Fruit fly (Drosophila melanogaster) whole organism, embryonic: ENCODE results near the gene PXo.

ENCODE experiments used
- Adf1 ChIP-seq: fragments of 200-800 bp; sonication (Bioruptor generic); IDR thresholded peaks from 2 replicates; pipeline ENCODE4 v1.3.6; 2022; ENCODE audit warnings: missing biosample characterization, missing genetic modification characterization
- CG10543 ChIP-seq: fragments of 200-800 bp; sonication (Bioruptor generic); optimal IDR thresholded peaks from 3 replicates; lab custom pipeline; 2017; ENCODE audit warnings: missing biosample characterization, mild to moderate bottlenecking, missing genetic modification characterization, moderate library complexity
- CG11723 ChIP-seq: fragments of 200-800 bp; sonication (Bioruptor generic); optimal IDR thresholded peaks from 2 replicates; lab custom pipeline; 2017; ENCODE audit warnings: missing biosample characterization, mild to moderate bottlenecking, missing genetic modification characterization
- CG12071 ChIP-seq: fragments of 200-800 bp; sonication (Bioruptor generic); optimal IDR thresholded peaks from 3 replicates; lab custom pipeline; 2018; ENCODE audit warnings: missing biosample characterization, mild to moderate bottlenecking, missing genetic modification characterization
- CG12769 ChIP-seq: fragments of 200-800 bp; sonication (Bioruptor generic); optimal IDR thresholded peaks from 2 replicates; lab custom pipeline; 2019; ENCODE audit warnings: missing biosample characterization, mild to moderate bottlenecking, missing genetic modification characterization, moderate library complexity
- CG14965 ChIP-seq: fragments of 200-800 bp; sonication (Bioruptor generic); optimal IDR thresholded peaks from 2 replicates; lab custom pipeline; 2016; ENCODE audit warnings: missing biosample characterization, missing genetic modification characterization, borderline replicate concordance
- CG17829 ChIP-seq: fragments of 200-800 bp; optimal IDR thresholded peaks from 2 replicates; lab custom pipeline; 2019; ENCODE audit warnings: missing biosample characterization, mild to moderate bottlenecking, missing genetic modification characterization, moderate library complexity
- CG18599 ChIP-seq: fragments of 200-800 bp; sonication (Bioruptor generic); optimal IDR thresholded peaks from 3 replicates; lab custom pipeline; 2017; ENCODE audit warnings: missing biosample characterization, missing genetic modification characterization, mild to moderate bottlenecking, moderate library complexity, missing genetic modification reagents
- CG31441 ChIP-seq: fragments of 200-800 bp; sonication (Bioruptor generic); IDR thresholded peaks from 2 replicates; pipeline ENCODE4 v1.3.6; 2022; ENCODE audit warnings: missing biosample characterization, missing genetic modification characterization
- CG34376 ChIP-seq: fragments of 200-800 bp; sonication (Bioruptor generic); optimal IDR thresholded peaks from 2 replicates; lab custom pipeline; 2018; ENCODE audit warnings: missing biosample characterization, mild to moderate bottlenecking, missing genetic modification characterization
- CG4360 ChIP-seq: fragments of 200-800 bp; sonication (Bioruptor generic); IDR thresholded peaks from 2 replicates; pipeline ENCODE4 v1.3.6; 2022; ENCODE audit warnings: missing biosample characterization, missing genetic modification characterization
- CG4730 ChIP-seq: fragments of 200-800 bp; sonication (Bioruptor generic); IDR thresholded peaks from 2 replicates; pipeline ENCODE4 v1.3.6; 2022; ENCODE audit warnings: missing biosample characterization, missing genetic modification characterization
- CG4820 ChIP-seq: fragments of 200-800 bp; sonication (Bioruptor generic); optimal IDR thresholded peaks from 3 replicates; lab custom pipeline; 2016; ENCODE audit warnings: missing biosample characterization, missing genetic modification characterization
- CG6689 ChIP-seq: fragments of 200-800 bp; sonication (Bioruptor generic); IDR thresholded peaks from 2 replicates; pipeline ENCODE4 v1.3.6; 2022; ENCODE audit warnings: missing biosample characterization, missing genetic modification characterization
- CG6813 ChIP-seq: fragments of 200-800 bp; sonication (Bioruptor generic); optimal IDR thresholded peaks from 2 replicates; lab custom pipeline; 2017; ENCODE audit warnings: missing biosample characterization, missing genetic modification characterization, mild to moderate bottlenecking, moderate library complexity, missing genetic modification reagents
- CG8290 ChIP-seq, 3 experiments: fragments of 200-800 bp; sonication (Bioruptor generic); optimal IDR thresholded peaks; 2 replicates each; lab custom pipeline; 2016 to 2019; ENCODE audit warnings: missing biosample characterization in 3 of 3, missing genetic modification characterization in 3 of 3, mild to moderate bottlenecking in 2 of 3, moderate library complexity in 1 of 3
- CrebB ChIP-seq: fragments of 200-800 bp; sonication (Bioruptor generic); optimal IDR thresholded peaks from 3 replicates; lab custom pipeline; 2018; ENCODE audit warnings: missing biosample characterization, mild to moderate bottlenecking, missing genetic modification characterization
- Deaf1 ChIP-seq: fragments of 200-800 bp; optimal IDR thresholded peaks from 3 replicates; lab custom pipeline; 2019; ENCODE audit warnings: missing biosample characterization, mild to moderate bottlenecking, missing genetic modification characterization, moderate library complexity
- H15 ChIP-seq: fragments of 200-800 bp; sonication (Bioruptor generic); IDR thresholded peaks from 3 replicates; pipeline ENCODE4 v1.3.6; 2022; ENCODE audit warnings: missing biosample characterization, missing genetic modification characterization
- HmgZ ChIP-seq: fragments of 200-800 bp; sonication (Bioruptor generic); optimal IDR thresholded peaks from 2 replicates; lab custom pipeline; 2018; ENCODE audit warnings: missing biosample characterization, mild to moderate bottlenecking, missing genetic modification characterization
- Hr51 ChIP-seq, 2 experiments: fragments of 200-800 bp; sonication (Bioruptor generic); optimal IDR thresholded peaks; 2 replicates in 1 of 2; 3 replicates in 1 of 2; lab custom pipeline; 2016 to 2018; ENCODE audit warnings: missing biosample characterization in 2 of 2, missing genetic modification characterization in 2 of 2, mild to moderate bottlenecking in 1 of 2, moderate library complexity in 1 of 2
- Opbp ChIP-seq: fragments of 200-800 bp; sonication (Bioruptor generic); IDR thresholded peaks from 3 replicates; pipeline ENCODE4 v1.3.6; 2022; ENCODE audit warnings: missing biosample characterization, missing genetic modification characterization; ENCODE audit not compliant: partially characterized antibody
- Pdp1 ChIP-seq, 2 experiments: fragments of 200-800 bp; sonication (Bioruptor generic); optimal IDR thresholded peaks; 3 replicates each; lab custom pipeline; 2016; ENCODE audit warnings: missing biosample characterization in 2 of 2, missing genetic modification characterization in 2 of 2, mild to moderate bottlenecking in 1 of 2, moderate library complexity in 1 of 2
- Sox100B ChIP-seq: fragments of 200-800 bp; sonication (Bioruptor generic); optimal IDR thresholded peaks from 3 replicates; lab custom pipeline; 2018; ENCODE audit warnings: missing biosample characterization, mild to moderate bottlenecking, missing genetic modification characterization
- Sox102F ChIP-seq: fragments of 200-800 bp; sonication (Bioruptor generic); optimal IDR thresholded peaks from 2 replicates; lab custom pipeline; 2018; ENCODE audit warnings: missing biosample characterization, mild to moderate bottlenecking, missing genetic modification characterization, moderate library complexity
- Vsx1 ChIP-seq: fragments of 200-800 bp; sonication (Bioruptor generic); optimal IDR thresholded peaks from 2 replicates; lab custom pipeline; 2017; ENCODE audit warnings: missing biosample characterization, mild to moderate bottlenecking, missing genetic modification characterization, missing genetic modification reagents
- al ChIP-seq: fragments of 200-800 bp; sonication (Bioruptor generic); IDR thresholded peaks from 2 replicates; pipeline ENCODE4 v1.3.6; 2022; ENCODE audit warnings: missing biosample characterization, missing genetic modification characterization
- bowl ChIP-seq: fragments of 200-800 bp; sonication (Bioruptor generic); IDR thresholded peaks from 2 replicates; pipeline ENCODE4 v1.3.6; 2022; ENCODE audit warnings: missing biosample characterization, missing genetic modification characterization
- crol ChIP-seq: fragments of 200-800 bp; sonication (Bioruptor generic); IDR thresholded peaks from 2 replicates; pipeline ENCODE4 v1.3.6; 2022; ENCODE audit warnings: missing biosample characterization, missing genetic modification characterization
- exex ChIP-seq: fragments of 200-800 bp; sonication (Bioruptor generic); optimal IDR thresholded peaks from 4 replicates; lab custom pipeline; 2018; ENCODE audit warnings: missing biosample characterization, mild to moderate bottlenecking, missing genetic modification characterization, moderate library complexity
- gce ChIP-seq: fragments of 200-800 bp; sonication (Bioruptor generic); IDR thresholded peaks from 3 replicates; pipeline ENCODE4 v1.3.6; 2022; ENCODE audit warnings: missing biosample characterization, missing genetic modification characterization
- gcm ChIP-seq: fragments of 200-800 bp; sonication (Bioruptor generic); optimal IDR thresholded peaks from 2 replicates; lab custom pipeline; 2019; ENCODE audit warnings: missing biosample characterization, mild to moderate bottlenecking, missing genetic modification characterization, moderate library complexity
- gem ChIP-seq: fragments of 200-800 bp; sonication (Bioruptor generic); optimal IDR thresholded peaks from 2 replicates; lab custom pipeline; 2019; ENCODE audit warnings: missing biosample characterization, mild to moderate bottlenecking, missing genetic modification characterization, moderate library complexity
- grau ChIP-seq: fragments of 200-800 bp; optimal IDR thresholded peaks from 3 replicates; lab custom pipeline; 2019; ENCODE audit warnings: missing biosample characterization, mild to moderate bottlenecking, missing genetic modification characterization, moderate library complexity
- grn ChIP-seq: fragments of 200-800 bp; sonication (Bioruptor generic); optimal IDR thresholded peaks from 3 replicates; lab custom pipeline; 2017; ENCODE audit warnings: missing biosample characterization, missing genetic modification characterization
- inv ChIP-seq: fragments of 200-800 bp; sonication (Bioruptor generic); IDR thresholded peaks from 2 replicates; pipeline ENCODE4 v1.3.6; 2022; ENCODE audit warnings: missing biosample characterization, missing genetic modification characterization; ENCODE audit not compliant: partially characterized antibody
- mirr ChIP-seq: fragments of 200-800 bp; sonication (Bioruptor generic); optimal IDR thresholded peaks from 3 replicates; lab custom pipeline; 2018; ENCODE audit warnings: missing biosample characterization, mild to moderate bottlenecking, missing genetic modification characterization
- nerfin-1 ChIP-seq: fragments of 200-800 bp; sonication (Bioruptor generic); optimal IDR thresholded peaks from 3 replicates; lab custom pipeline; 2019; ENCODE audit warnings: missing biosample characterization, mild to moderate bottlenecking, missing genetic modification characterization, moderate library complexity
- row ChIP-seq: fragments of 200-800 bp; sonication (Bioruptor generic); IDR thresholded peaks from 3 replicates; pipeline ENCODE4 v1.3.6; 2022; ENCODE audit warnings: missing biosample characterization, missing genetic modification characterization
- sd ChIP-seq: fragments of 200-800 bp; sonication (Bioruptor generic); optimal IDR thresholded peaks from 3 replicates; lab custom pipeline; 2018; ENCODE audit warnings: missing biosample characterization, mild to moderate bottlenecking, missing genetic modification characterization, moderate library complexity
- sna ChIP-seq: fragments of 200-800 bp; sonication (Bioruptor generic); IDR thresholded peaks from 2 replicates; pipeline ENCODE4 v1.3.6; 2022; ENCODE audit warnings: missing biosample characterization, missing genetic modification characterization; ENCODE audit not compliant: partially characterized antibody
- sob ChIP-seq: fragments of 200-800 bp; sonication (Bioruptor generic); IDR thresholded peaks from 2 replicates; pipeline ENCODE4 v1.3.6; 2022; ENCODE audit warnings: missing biosample characterization, missing genetic modification characterization
- sug ChIP-seq: fragments of 200-800 bp; optimal IDR thresholded peaks from 2 replicates; lab custom pipeline; 2019; ENCODE audit warnings: missing biosample characterization, mild to moderate bottlenecking, missing genetic modification characterization, moderate library complexity
- z ChIP-seq: fragments of 200-800 bp; sonication (Bioruptor generic); IDR thresholded peaks from 3 replicates; pipeline ENCODE4 v1.3.6; 2022; ENCODE audit warnings: missing biosample characterization, missing genetic modification characterization
- zfh1 ChIP-seq: fragments of 200-800 bp; sonication (Bioruptor generic); IDR thresholded peaks from 3 replicates; pipeline ENCODE4 v1.3.6; 2022; ENCODE audit warnings: missing biosample characterization, missing genetic modification characterization

PXo gene

dm6 chr3L:5923646-5924122 is 2.6 kb upstream of the PXo start, which contains the start of gene CG33523 (continued):
- no peak for TF ChIP-seq CG4730 (GFP tag; lab: Robert Waterston, UW)

- TF ChIP-seq Sox100B (GFP tag; lab: Kevin White, UChicago) (peak; percentile 4), sug (peak; percentile 97), CG11723 (GFP tag; lab: Kevin White, UChicago) (peak; percentile 18), H15 (GFP tag; lab: Robert Waterston, UW) (no peak), sna (GFP tag; lab: Robert Waterston, UW) (0 out of 2 replicates have a peak, but pooled peaks have one; percentile 45), Opbp (GFP tag; lab: Robert Waterston, UW) (0 out of 3 replicates have a peak, but pooled peaks have one; percentile 15), CG6689 (GFP tag; lab: Robert Waterston, UW) (no peak), CG18599 (GFP tag; lab: Kevin White, UChicago) (peak; percentile 3), gem (tag; lab: Kevin White, UChicago) (peak; percentile 6), CG12071 (GFP tag; lab: Kevin White, UChicago) (peak; percentile 9), Adf1 (GFP tag; lab: Robert Waterston, UW) (peak; percentile 36; the same call in 1 of the 2 replicates), CG17829 (tag; lab: Kevin White, UChicago) (no peak), CG34376 (GFP tag; lab: Kevin White, UChicago) (peak; percentile 30), Hr51 (GFP tag; optimal IDR thresholded peaks at IDR 0.05; lab: Kevin White, UChicago) (peak in 1 of 2 experiments; percentile 2), sd (peak; percentile 84), Vsx1 (GFP tag; lab: Kevin White, UChicago) (peak; percentile 72), gcm (GFP tag; lab: Kevin White, UChicago) (peak; percentile 94), inv (GFP tag; lab: Robert Waterston, UW) (no peak), row (GFP tag; lab: Robert Waterston, UW) (peak; percentile 23; the same call in 1 of the 3 replicates), CG14965 (GFP tag; lab: Kevin White, UChicago) (no peak), exex (peak; percentile 58), bowl (no peak), grau (tag; lab: Kevin White, UChicago) (no peak), CG6813 (GFP tag; lab: Kevin White, UChicago) (peak; percentile 2), grn (GFP tag; lab: Kevin White, UChicago) (peak; percentile 37), Sox102F (GFP tag; lab: Kevin White, UChicago) (no peak), al (GFP tag; lab: Robert Waterston, UW) (no peak), CrebB (tag; lab: Kevin White, UChicago) (no peak), mirr (GFP tag; lab: Kevin White, UChicago) (peak; percentile 53), gce (no peak), HmgZ (tag; lab: Kevin White, UChicago) (peak; percentile 19), zfh1 (GFP tag; lab: Robert Waterston, UW) (no peak), Pdp1 (GFP tag; optimal IDR thresholded peaks at IDR 0.05; lab: Kevin White, UChicago) (peak in 1 of 2 experiments; percentile 19), nerfin-1 (tag; lab: Kevin White, UChicago) (peak; percentile 5), CG4820 (peak; percentile 42), CG8290 (GFP tag; optimal IDR thresholded peaks at IDR 0.05; lab: Kevin White, UChicago) (no peak), CG8290 (tag; optimal IDR thresholded peaks at IDR 0.05; lab: Kevin White, UChicago) (peak in 1 of 2 experiments; percentile 3), CG4360 (GFP tag; lab: Robert Waterston, UW) (0 out of 2 replicates have a peak, but pooled peaks have one; percentile 9), z (GFP tag; lab: Robert Waterston, UW) (peak; percentile 85), sob (GFP tag; lab: Robert Waterston, UW) (0 out of 2 replicates have a peak, but pooled peaks have one; percentile 9), CG12769 (tag; lab: Kevin White, UChicago) (peak; percentile 45), CG31441 (GFP tag; lab: Robert Waterston, UW) (no peak), Deaf1 (tag; lab: Kevin White, UChicago) (peak; percentile 40), CG10543 (GFP tag; lab: Kevin White, UChicago) (peak; percentile 64), crol (GFP tag; lab: Robert Waterston, UW) (peak; percentile 96)
Observed at dm6 chr3L:5922005-5922685, 1.0 kb upstream of the PXo start, which contains the start of gene CG32407. Gene CG32407 (plus strand): TSS chr3L:5922055.
